Worm (Caenorhabditis elegans): ENCODE results near the gene C15C8.4.
A peak's percentile ranks its signal among the peaks of the same experiment; 100 is the strongest.

The C15C8.4 gene

DNA sequence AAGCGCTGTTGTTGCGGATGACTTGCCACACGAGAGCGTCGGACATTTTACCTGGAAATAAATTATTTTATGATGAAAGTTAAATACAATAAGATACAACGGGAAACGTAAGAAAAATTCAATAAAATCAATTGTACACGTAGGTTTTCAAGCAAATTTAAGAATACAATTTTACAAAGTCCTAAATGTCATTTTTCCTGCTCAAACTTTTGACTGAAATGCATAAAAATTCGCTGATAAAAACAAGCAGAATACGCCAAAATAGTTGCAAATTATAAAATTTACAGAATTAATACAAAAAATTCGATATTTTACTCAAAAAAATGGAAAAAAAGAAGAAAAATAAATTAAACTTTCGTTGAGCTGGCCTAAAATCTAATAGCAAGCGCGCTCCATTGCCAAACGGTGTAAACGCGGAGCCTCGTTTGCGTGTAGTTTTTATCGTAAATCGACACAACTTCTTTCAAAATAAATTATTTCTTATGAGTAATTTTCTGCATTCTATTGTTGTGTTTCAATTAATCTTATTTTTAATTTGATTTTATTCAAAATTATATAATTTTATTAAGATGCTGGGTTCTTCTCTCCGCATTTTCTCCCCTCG is 19.1 kb downstream of the C15C8.4 start, which contains the start of the genes rpl-28 and mrpl-49 (continued):
- TF ChIP-seq ttx-3 (tag; optimal IDR thresholded peaks at IDR 0.05) = peak; percentile 5
- no peak for TF ChIP-seq fax-1 (tag; optimal IDR thresholded peaks at IDR 0.05)
- TF ChIP-seq lim-6 (tag; optimal IDR thresholded peaks at IDR 0.05) = no peak

ce11 chrV:12727104-12727637 is 20.1 kb downstream of the C15C8.4 start, which contains the start of gene R11D1.13:
R11D1.13 (plus strand) TSS chrV:12727154.
- no peak for TF ChIP-seq sox-2 (GFP tag; IDR thresholded peaks at IDR 0.05)
- TF ChIP-seq madf-2 (tag; optimal IDR thresholded peaks at IDR 0.05) = no peak
- no peak for TF ChIP-seq sdc-2 (tag; optimal IDR thresholded peaks at IDR 0.05)
- TF ChIP-seq pros-1 (tag; optimal IDR thresholded peaks at IDR 0.05) = no peak
- no peak for TF ChIP-seq unc-55 (GFP tag; optimal IDR thresholded peaks at IDR 0.05)
- no peak for TF ChIP-seq ceh-18 (tag; optimal IDR thresholded peaks at IDR 0.05)
- no peak for TF ChIP-seq ceh-9 (tag; optimal IDR thresholded peaks at IDR 0.05)
- no peak for TF ChIP-seq elt-4 (tag; optimal IDR thresholded peaks at IDR 0.05)
- TF ChIP-seq hlh-15 (tag; optimal IDR thresholded peaks at IDR 0.05) = no peak
- no peak for TF ChIP-seq unc-86 (tag; optimal IDR thresholded peaks at IDR 0.05)
- TF ChIP-seq gmeb-2 (tag; optimal IDR thresholded peaks at IDR 0.05) = no peak

- TF ChIP-seq unc-42 (tag; optimal IDR thresholded peaks at IDR 0.05) = no peak
- no peak for TF ChIP-seq K09A11.1 (tag; optimal IDR thresholded peaks at IDR 0.05; ENCODE audit: insufficient read depth)
- no peak for TF ChIP-seq unc-3 (GFP tag; conservative IDR thresholded peaks at IDR 0.05)
- TF ChIP-seq unc-3 (tag; optimal IDR thresholded peaks at IDR 0.05) = no peak
- TF ChIP-seq ceh-24 (tag; optimal IDR thresholded peaks at IDR 0.05) = no peak
- TF ChIP-seq nfya-1 (tag; optimal IDR thresholded peaks at IDR 0.05) = no peak
- TF ChIP-seq madf-2 (tag; optimal IDR thresholded peaks at IDR 0.05) = no peak
- TF ChIP-seq pag-3 (tag; optimal IDR thresholded peaks at IDR 0.05; ENCODE audit: borderline replicate concordance) = no peak
- no peak for TF ChIP-seq ceh-34 (tag; optimal IDR thresholded peaks at IDR 0.05)
- TF ChIP-seq sdc-2 (tag; optimal IDR thresholded peaks at IDR 0.05) = no peak
- no peak for TF ChIP-seq ref-2 (tag; optimal IDR thresholded peaks at IDR 0.05)
- no peak for TF ChIP-seq gmeb-2 (tag; optimal IDR thresholded peaks at IDR 0.05)
- no peak for TF ChIP-seq C08G9.2 (tag; optimal IDR thresholded peaks at IDR 0.05)
- no peak for TF ChIP-seq ama-1 (optimal IDR thresholded peaks at IDR 0.05)
- no peak for TF ChIP-seq sox-2 (GFP tag; IDR thresholded peaks at IDR 0.05)
- TF ChIP-seq pqm-1 (tag; optimal IDR thresholded peaks at IDR 0.05) = no peak
- no peak for TF ChIP-seq mec-3 (tag; optimal IDR thresholded peaks at IDR 0.05; ENCODE audit: borderline replicate concordance)
- TF ChIP-seq dve-1 (tag; optimal IDR thresholded peaks at IDR 0.05) = no peak
Observed at ce11 chrV:12725893-12726292, 21.4 kb downstream of the C15C8.4 start, which contains the start of gene R11D1.12. R11D1.12 (minus strand) TSS chrV:12725993.

DNA sequence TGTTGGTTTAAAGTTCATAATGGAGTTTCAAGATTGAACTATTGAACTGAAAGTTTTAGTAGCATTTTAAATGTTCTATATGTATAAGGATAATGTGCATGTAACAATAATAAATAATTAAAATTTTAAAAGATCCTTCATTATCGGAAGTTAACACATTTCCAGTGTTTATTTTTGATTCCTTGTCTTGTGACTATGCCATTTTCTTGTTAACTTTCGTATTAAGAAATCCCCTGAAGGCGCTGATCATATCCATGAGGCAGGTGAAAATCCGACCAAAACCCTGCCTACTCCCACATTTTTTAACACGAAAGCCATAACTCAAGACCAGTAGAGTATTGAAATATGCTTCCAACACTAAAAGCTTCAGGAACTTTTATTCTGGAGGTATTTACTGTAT is 27.6 kb downstream of the C15C8.4 start, which contains the start of gene R11D1.7:
R11D1.7 (plus strand) TSS at position 301 of the 400 bp plus-strand sequence.
- TF ChIP-seq unc-55 (GFP tag; optimal IDR thresholded peaks at IDR 0.05) (no peak), tbx-7 (tag; optimal IDR thresholded peaks at IDR 0.05) (no peak), syd-9 (tag; optimal IDR thresholded peaks at IDR 0.05) (no peak), pax-1 (tag; optimal IDR thresholded peaks at IDR 0.05) (no peak), fax-1 (tag; optimal IDR thresholded peaks at IDR 0.05) (no peak), npax-4 (tag; optimal IDR thresholded peaks at IDR 0.05) (no peak), nhr-11 (tag; optimal IDR thresholded peaks at IDR 0.05) (no peak), T23F11.4 (GFP tag; optimal IDR thresholded peaks at IDR 0.05) (no peak), ceh-34 (tag; optimal IDR thresholded peaks at IDR 0.05) (no peak), rnt-1 (tag; optimal IDR thresholded peaks at IDR 0.05) (no peak), hlh-15 (tag; optimal IDR thresholded peaks at IDR 0.05) (no peak), K09A11.1 (tag; optimal IDR thresholded peaks at IDR 0.05; ENCODE audit: insufficient read depth) (no peak), ceh-19 (GFP tag; optimal IDR thresholded peaks at IDR 0.05) (no peak), elt-4 (tag; optimal IDR thresholded peaks at IDR 0.05) (no peak), ahr-1 (tag; optimal IDR thresholded peaks at IDR 0.05) (no peak), pat-9 (tag; optimal IDR thresholded peaks at IDR 0.05) (no peak), C08G9.2 (tag; optimal IDR thresholded peaks at IDR 0.05) (no peak), pros-1 (tag; optimal IDR thresholded peaks at IDR 0.05) (no peak)

Measured in whole organism, late embryonic.